Fruit fly (Drosophila melanogaster) whole organism, larva: ENCODE results near the gene CG31051.
A peak's percentile ranks its signal among the peaks of the same experiment; 100 is the strongest.

ENCODE experiments used
- noc ChIP-seq: fragments of 200-800 bp; sonication (Bioruptor generic); optimal IDR thresholded peaks from 3 replicates; lab custom pipeline; 2019; ENCODE audit warnings: missing biosample characterization, mild to moderate bottlenecking, missing genetic modification characterization, moderate library complexity

Gene CG31051

DNA sequence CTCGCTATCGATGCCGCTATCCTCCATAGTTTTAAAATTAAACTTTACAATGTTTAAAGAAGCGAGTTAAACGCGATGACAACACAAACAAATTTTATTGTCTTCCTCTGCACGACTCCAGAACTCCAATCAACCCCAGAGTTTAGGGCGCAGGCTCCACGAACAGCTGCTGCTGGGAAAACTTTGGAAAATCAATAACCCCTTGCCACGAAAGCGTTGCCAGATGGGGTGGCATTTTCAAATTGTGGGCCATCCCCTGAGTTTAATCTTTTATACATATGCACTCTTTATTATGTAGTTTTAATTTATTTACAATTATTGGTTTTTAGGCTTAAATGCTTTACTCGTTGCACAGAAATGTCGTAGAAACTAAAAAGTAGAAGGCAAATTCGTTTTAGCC, at the start of gene CG31051:
Gene CG31051 (minus strand): TSS at position 115 of the 400 bp plus-strand sequence.
- no peak for TF ChIP-seq noc (tag; lab: Kevin White, UChicago)

DNA sequence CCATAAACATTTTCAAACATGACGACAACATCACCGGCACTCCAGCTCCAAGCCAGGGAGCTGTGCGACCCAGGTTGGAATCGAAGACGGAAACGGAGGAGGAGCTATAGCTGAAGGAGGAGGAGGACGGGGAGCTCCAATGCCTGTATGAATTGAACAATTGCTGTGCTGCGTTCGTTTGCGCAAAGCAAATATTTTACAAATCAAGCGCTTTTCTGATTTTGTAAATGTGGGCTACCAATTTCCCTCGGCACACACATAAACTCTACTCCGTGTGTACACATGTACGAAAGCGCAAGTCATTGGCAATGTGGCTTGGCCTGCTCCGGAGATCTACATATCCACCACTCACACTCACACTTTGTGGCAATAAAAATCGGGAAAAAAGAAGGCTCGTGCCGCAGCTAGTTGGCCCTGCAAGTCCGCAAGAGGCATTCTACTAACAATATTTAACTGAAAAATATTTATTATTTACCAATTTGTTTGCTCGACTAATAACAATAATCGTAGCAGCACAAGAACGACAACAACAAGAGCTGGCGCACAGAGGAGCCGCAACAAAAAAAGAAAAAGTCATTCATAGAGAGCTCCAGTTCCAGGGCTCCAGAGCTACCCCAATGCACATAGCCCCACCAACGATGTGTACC, 49.3 kb upstream of the CG31051 start:
- no peak for TF ChIP-seq noc (tag; lab: Kevin White, UChicago)

DNA sequence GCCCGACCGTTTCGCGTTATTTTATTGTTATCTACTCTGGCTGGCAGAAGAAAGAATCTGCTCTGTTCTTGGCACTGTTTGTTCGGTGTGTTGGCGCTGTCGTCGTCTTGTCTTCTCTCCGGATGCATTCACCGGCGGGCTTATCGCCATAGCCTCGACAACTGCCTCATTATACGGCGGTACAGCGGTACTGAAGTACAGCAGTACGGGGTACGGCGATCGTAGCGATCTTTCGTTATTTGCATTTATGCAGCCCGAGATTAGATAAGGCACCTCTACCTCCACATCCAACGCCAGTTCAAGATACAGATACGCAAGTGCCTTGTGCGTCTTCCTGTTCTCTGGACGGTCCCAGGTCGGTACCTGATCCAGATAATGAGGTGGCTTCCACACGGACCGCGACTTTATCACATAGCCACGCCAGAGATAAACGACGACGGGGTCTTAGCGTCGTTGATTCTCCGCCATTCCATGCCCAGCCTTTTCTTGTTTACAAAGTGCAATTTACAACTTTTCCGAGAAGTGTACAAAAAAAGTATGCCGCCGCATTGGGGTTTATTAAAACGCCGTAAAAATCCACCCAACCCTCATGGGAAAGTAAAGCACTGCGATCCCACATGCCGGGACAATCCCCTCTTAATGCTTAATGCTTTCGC, 47.9 kb upstream of the CG31051 start:
- no peak for TF ChIP-seq noc (tag; lab: Kevin White, UChicago)

- no peak for TF ChIP-seq noc (tag; lab: Kevin White, UChicago)
Measured at dm6 chr3R:28563531-28563930, 43.2 kb upstream of the CG31051 start.

DNA sequence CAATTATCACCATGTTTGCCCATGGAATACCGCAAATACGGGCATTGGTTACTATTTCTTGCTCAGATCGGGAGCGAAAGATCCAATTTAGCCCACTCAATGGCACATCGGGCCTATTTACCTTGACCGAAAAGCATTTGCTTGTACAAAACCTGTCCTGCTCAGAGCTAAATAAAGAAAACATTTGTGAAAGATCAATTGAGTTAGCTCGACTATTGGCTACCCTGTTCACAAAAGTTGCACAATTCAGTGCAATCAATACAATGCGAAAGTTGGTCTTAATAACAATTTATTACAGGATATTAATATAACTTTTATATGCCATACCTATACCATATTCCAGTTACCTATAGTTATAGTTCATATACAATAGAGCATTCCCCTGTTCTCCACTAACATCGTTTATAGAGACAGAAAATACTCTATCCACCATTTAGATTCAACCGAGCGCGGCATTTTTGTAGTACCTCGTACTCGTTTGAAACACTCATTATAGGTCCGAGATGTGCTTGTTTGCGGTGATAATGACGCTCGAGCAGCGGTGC, 42.4 kb upstream of the CG31051 start:
- TF ChIP-seq noc (tag; lab: Kevin White, UChicago): no peak

DNA sequence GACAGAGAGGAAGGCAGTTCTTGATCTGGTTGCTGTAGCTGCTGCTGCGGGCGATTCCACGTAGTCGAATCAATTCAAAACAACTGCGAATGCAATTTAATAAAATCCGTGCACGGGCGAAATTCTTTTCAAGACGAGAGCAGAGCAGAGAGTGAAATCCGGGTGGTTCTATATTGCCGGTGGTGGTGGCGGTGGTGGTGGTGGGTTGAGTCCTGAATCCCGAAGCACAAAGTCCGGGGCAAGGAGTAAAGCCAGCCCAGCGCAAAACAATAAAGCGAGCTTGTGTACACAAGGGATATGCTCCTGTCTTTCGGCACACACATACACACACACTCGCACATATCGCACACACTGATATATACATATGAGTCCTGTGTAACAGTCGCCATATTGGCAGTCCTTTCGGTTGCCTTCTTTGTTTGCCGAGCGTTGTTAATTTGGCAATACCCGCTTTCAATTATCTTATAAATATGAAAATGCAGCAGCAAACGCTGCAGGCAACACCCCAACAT, 41.1 kb upstream of the CG31051 start:
- TF ChIP-seq noc (tag; lab: Kevin White, UChicago): no peak

dm6 chr3R:28558801-28559200, 38.5 kb upstream of the CG31051 start:
- no peak for TF ChIP-seq noc (tag; lab: Kevin White, UChicago)

DNA sequence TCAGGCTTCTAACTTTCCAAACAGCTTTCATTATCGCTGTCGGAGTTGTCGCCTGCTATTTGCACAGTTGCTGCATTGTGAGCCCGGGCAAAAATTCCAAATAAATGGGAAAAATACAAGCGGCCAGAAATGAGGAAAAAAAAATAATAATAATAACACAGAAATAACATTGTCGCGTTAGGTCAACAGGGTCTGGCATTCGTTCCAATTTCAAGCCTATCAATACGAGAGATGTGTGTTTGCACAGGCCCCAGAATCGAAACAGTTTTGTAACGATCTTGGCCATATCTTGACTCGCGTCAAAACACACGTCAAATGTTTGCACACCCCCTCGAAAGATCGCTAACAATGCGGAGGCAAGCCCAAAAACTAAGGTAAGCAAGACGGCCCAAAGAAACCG, 36.1 kb upstream of the CG31051 start:
- TF ChIP-seq noc (tag; lab: Kevin White, UChicago): peak; percentile 15

dm6 chr3R:28555793-28556192, 35.5 kb upstream of the CG31051 start:
- no peak for TF ChIP-seq noc (tag; lab: Kevin White, UChicago)

DNA sequence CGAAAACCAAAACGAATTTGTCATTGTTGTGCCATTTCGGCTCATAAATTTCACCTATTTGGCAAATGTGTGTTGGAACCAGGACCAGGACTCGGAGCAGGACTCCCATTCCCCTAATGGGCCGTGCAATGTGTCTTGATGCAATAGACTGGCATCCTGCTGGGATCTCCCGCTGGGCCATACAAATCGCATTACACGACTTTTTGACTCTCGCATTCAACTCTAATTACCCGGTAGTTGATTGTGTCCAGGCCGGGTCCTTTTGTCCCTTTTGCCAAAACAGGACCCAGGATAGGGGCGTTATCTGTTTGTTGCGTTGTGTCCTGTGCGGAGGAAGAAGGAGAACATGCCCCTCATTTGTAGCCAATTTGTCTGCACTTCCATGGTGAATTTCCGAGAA, 35.0 kb upstream of the CG31051 start:
- no peak for TF ChIP-seq noc (tag; lab: Kevin White, UChicago)

DNA sequence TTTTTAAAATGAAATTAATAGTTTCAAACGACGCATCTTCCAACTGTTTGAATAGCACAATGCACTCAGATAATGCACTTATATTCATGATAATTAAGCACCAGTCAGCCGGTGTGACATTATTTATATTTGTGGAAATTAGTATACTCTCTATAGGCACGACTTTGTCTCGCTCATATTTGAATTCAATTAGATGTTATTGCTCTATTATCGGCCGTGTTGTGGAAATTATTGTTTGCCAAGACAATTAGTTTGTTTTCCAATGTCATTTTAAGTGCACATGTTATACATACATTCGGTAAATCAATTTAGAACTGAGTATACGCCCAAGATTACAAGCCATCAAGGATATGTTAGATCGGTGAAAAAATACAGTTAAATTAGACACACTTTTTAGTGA, 32.7 kb upstream of the CG31051 start:
- no peak for TF ChIP-seq noc (tag; lab: Kevin White, UChicago)

DNA sequence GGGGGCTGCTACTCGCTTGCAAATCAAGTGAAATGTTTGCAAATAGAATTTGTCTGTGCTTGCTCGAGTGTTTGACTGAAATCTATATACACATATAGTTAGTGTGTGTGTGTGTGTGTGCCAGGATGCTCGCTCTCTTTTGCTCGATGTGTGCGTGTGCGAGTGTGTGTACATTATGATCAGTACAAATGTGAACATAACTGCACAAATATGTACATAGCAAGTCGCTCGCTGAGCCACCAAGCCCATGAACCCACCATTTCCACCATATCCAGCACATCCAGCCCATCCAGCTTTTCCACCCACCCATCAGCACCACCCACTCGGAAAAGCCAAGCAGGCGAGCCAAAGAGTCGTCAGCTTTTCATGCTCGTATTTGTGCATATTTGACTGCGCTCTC, 31.9 kb upstream of the CG31051 start:
- TF ChIP-seq noc (tag; lab: Kevin White, UChicago): no peak

- no peak for TF ChIP-seq noc (tag; lab: Kevin White, UChicago)
Measured at dm6 chr3R:28548457-28548856, 28.1 kb upstream of the CG31051 start.

DNA sequence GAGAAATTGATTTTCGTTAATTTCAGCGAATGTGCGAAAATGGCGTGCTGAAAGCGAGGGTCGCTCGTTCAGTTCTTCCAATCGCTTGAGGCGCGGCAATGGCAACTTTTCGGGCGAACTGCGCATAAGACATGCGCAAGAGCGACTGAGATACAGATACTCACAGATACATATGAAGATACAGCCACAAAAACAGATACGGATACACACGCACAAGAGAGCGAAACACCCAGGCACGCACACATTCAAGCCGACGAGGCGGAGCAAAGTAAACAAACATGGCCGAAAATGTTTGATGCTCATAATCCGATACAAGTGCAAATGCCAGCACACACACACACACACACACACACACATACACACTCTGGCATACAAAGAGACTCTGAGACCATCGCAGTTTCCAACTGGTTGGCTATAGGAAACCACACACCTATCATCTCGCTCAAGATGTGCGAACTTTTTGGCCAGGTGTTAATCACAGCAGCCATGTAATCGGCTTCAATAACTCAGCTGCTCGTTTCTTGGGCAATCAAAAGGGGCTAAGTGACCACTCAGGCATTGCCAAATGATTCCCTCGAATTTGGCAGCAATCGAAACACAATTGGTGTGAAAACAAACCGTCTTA, 26.9 kb upstream of the CG31051 start:
- peak; percentile 26 for TF ChIP-seq noc (tag; lab: Kevin White, UChicago)

DNA sequence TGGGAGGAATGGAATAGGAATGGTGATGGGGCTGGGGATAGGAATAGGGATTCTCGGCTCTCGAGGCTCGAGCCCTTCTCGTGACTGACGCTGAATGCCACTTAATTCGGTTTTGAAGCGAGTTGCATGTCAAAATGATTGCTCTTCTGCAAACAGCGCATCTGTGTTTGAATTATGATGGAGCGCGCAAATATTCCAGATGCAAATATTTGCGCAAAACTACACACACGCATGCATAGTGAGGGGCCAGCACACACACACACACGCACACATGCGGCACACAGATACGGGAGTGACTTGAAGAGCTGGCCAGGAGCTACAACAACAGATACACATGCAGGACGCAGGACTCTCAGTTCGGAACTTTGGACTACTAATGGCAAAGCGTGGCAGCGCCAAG, 25.3 kb upstream of the CG31051 start:
- no peak for TF ChIP-seq noc (tag; lab: Kevin White, UChicago)
